Worm (Caenorhabditis elegans): Measurements from ENCODE around the gene T11G6.3.

Gene T11G6.3

ce11 chrIV:10820837-10821671, 34.0 kb downstream of the T11G6.3 start:
- peak; percentile 9 for TF ChIP-seq che-1 (tag; optimal IDR thresholded peaks at IDR 0.05)
- no peak for TF ChIP-seq T23F11.4 (GFP tag; optimal IDR thresholded peaks at IDR 0.05)
- TF ChIP-seq hlh-30 (tag; optimal IDR thresholded peaks at IDR 0.05; ENCODE audit: insufficient read depth): peak; percentile 75
- no peak for TF ChIP-seq ceh-48 (tag; optimal IDR thresholded peaks at IDR 0.05)
- no peak for TF ChIP-seq pax-1 (tag; optimal IDR thresholded peaks at IDR 0.05)
- peak; percentile 17 for TF ChIP-seq ahr-1 (tag; optimal IDR thresholded peaks at IDR 0.05)
- TF ChIP-seq Y22D7AL.16 (tag; optimal IDR thresholded peaks at IDR 0.05): no peak
- TF ChIP-seq C08G9.2 (tag; optimal IDR thresholded peaks at IDR 0.05): no peak

ce11 chrIV:10820114-10820513, 34.9 kb downstream of the T11G6.3 start:
- TF ChIP-seq dve-1 (tag; optimal IDR thresholded peaks at IDR 0.05) (no peak), ceh-24 (tag; optimal IDR thresholded peaks at IDR 0.05) (no peak), hlh-6 (tag; optimal IDR thresholded peaks at IDR 0.05) (no peak)

- TF ChIP-seq F13H6.1 (tag; optimal IDR thresholded peaks at IDR 0.05): no peak
- no peak for TF ChIP-seq T23F11.4 (GFP tag; optimal IDR thresholded peaks at IDR 0.05)
- no peak for TF ChIP-seq ref-2 (tag; optimal IDR thresholded peaks at IDR 0.05)
- TF ChIP-seq ceh-9 (tag; optimal IDR thresholded peaks at IDR 0.05): no peak
- TF ChIP-seq pha-4 (tag; optimal IDR thresholded peaks at IDR 0.05): no peak
- TF ChIP-seq sdc-2 (tag; optimal IDR thresholded peaks at IDR 0.05): no peak
- TF ChIP-seq pat-9 (tag; optimal IDR thresholded peaks at IDR 0.05): no peak
- no peak for TF ChIP-seq syd-9 (tag; optimal IDR thresholded peaks at IDR 0.05)
- no peak for TF ChIP-seq zip-5 (tag; optimal IDR thresholded peaks at IDR 0.05)
- no peak for TF ChIP-seq hlh-13 (GFP tag; optimal IDR thresholded peaks at IDR 0.05)
- TF ChIP-seq C38D4.7 (GFP tag; optimal IDR thresholded peaks at IDR 0.05): no peak
- TF ChIP-seq elt-4 (tag; optimal IDR thresholded peaks at IDR 0.05): no peak
- no peak for TF ChIP-seq eyg-1 (tag; optimal IDR thresholded peaks at IDR 0.05)
- no peak for TF ChIP-seq ceh-34 (tag; optimal IDR thresholded peaks at IDR 0.05)
- no peak for TF ChIP-seq rnt-1 (tag; optimal IDR thresholded peaks at IDR 0.05)
- TF ChIP-seq sox-4 (tag; optimal IDR thresholded peaks at IDR 0.05): no peak
Measured at ce11 chrIV:10819049-10819448, 36.0 kb downstream of the T11G6.3 start.

ce11 chrIV:10817030-10817429, 38.0 kb downstream of the T11G6.3 start:
- peak; percentile 47 for TF ChIP-seq rnt-1 (tag; optimal IDR thresholded peaks at IDR 0.05)
- TF ChIP-seq sox-4 (tag; optimal IDR thresholded peaks at IDR 0.05): no peak
- TF ChIP-seq ref-2 (tag; optimal IDR thresholded peaks at IDR 0.05): peak; percentile 68
- TF ChIP-seq ceh-2 (tag; optimal IDR thresholded peaks at IDR 0.05): peak; percentile 71
- no peak for TF ChIP-seq ttx-3 (tag; optimal IDR thresholded peaks at IDR 0.05)
- peak; percentile 42 for TF ChIP-seq ceh-6 (GFP tag; optimal IDR thresholded peaks at IDR 0.05)
- TF ChIP-seq ceh-34 (tag; optimal IDR thresholded peaks at IDR 0.05): peak; percentile 56
- TF ChIP-seq ahr-1 (tag; optimal IDR thresholded peaks at IDR 0.05): no peak
- peak; percentile 56 for TF ChIP-seq ceh-31 (tag; optimal IDR thresholded peaks at IDR 0.05)
- TF ChIP-seq hlh-30 (tag; optimal IDR thresholded peaks at IDR 0.05; ENCODE audit: insufficient read depth): peak; percentile 58
- TF ChIP-seq zip-5 (tag; optimal IDR thresholded peaks at IDR 0.05): no peak
- TF ChIP-seq ceh-9 (tag; optimal IDR thresholded peaks at IDR 0.05): no peak
- peak; percentile 65 for TF ChIP-seq pros-1 (tag; optimal IDR thresholded peaks at IDR 0.05)
- peak; percentile 17 for TF ChIP-seq C38D4.7 (GFP tag; optimal IDR thresholded peaks at IDR 0.05)
- TF ChIP-seq nfya-1 (tag; optimal IDR thresholded peaks at IDR 0.05): peak; percentile 33
- peak; percentile 36 for TF ChIP-seq elt-2 (tag; optimal IDR thresholded peaks at IDR 0.05)
- TF ChIP-seq C08G9.2 (tag; optimal IDR thresholded peaks at IDR 0.05): peak; percentile 22
- peak; percentile 38 for TF ChIP-seq sdc-2 (tag; optimal IDR thresholded peaks at IDR 0.05)
- TF ChIP-seq ceh-14 (tag; optimal IDR thresholded peaks at IDR 0.05): peak; percentile 10
- TF ChIP-seq ztf-16 (tag; optimal IDR thresholded peaks at IDR 0.05): peak; percentile 43
- no peak for TF ChIP-seq pqm-1 (tag; optimal IDR thresholded peaks at IDR 0.05)
- TF ChIP-seq tbx-2 (tag; optimal IDR thresholded peaks at IDR 0.05): peak; percentile 77
- peak; percentile 1 for TF ChIP-seq tbx-7 (tag; optimal IDR thresholded peaks at IDR 0.05)

Measured in whole organism, late embryonic.